Worm (Caenorhabditis elegans) whole organism, late embryonic: ENCODE measurements around the gene ZK185.5.

Experiments
- F13H6.1 ChIP-seq: sonication (generic microtip); optimal IDR thresholded peaks from 2 replicates; lab custom pipeline; 2016; ENCODE audit warnings: missing genetic modification characterization, missing compliant biosample characterization
- K02D7.2 ChIP-seq: sonication (generic microtip); optimal IDR thresholded peaks from 2 replicates; lab custom pipeline; 2017; ENCODE audit warnings: mild to moderate bottlenecking, missing genetic modification characterization, missing compliant biosample characterization
- ama-1 ChIP-seq: fragments of 150-350 bp; optimal IDR thresholded peaks from 2 replicates; lab custom pipeline; 2014
- ceh-14 ChIP-seq: sonication (generic microtip); optimal IDR thresholded peaks from 2 replicates; lab custom pipeline; 2016; ENCODE audit warnings: missing genotype, missing genetic modification characterization, missing compliant biosample characterization
- ceh-19 ChIP-seq: fragments of 200-800 bp; sonication (Bioruptor generic); optimal IDR thresholded peaks from 2 replicates; lab custom pipeline; 2018; ENCODE audit warnings: mild to moderate bottlenecking, missing genetic modification characterization, missing compliant biosample characterization
- ceh-2 ChIP-seq: sonication (generic microtip); optimal IDR thresholded peaks from 2 replicates; lab custom pipeline; 2016; ENCODE audit warnings: missing genotype, missing genetic modification characterization, missing compliant biosample characterization
- ceh-22 ChIP-seq: sonication (generic microtip); optimal IDR thresholded peaks from 2 replicates; lab custom pipeline; 2017; ENCODE audit warnings: missing biosample characterization, missing genetic modification characterization
- ceh-30 ChIP-seq: fragments of 150-350 bp; optimal IDR thresholded peaks from 2 replicates; lab custom pipeline; 2014; ENCODE audit warnings: missing biosample characterization, missing genetic modification characterization
- ceh-31 ChIP-seq: sonication (generic microtip); optimal IDR thresholded peaks from 2 replicates; lab custom pipeline; 2016; ENCODE audit warnings: missing genetic modification characterization, missing compliant biosample characterization
- ceh-34 ChIP-seq: sonication (generic microtip); optimal IDR thresholded peaks from 2 replicates; lab custom pipeline; 2016; ENCODE audit warnings: mild to moderate bottlenecking, missing genetic modification characterization, missing compliant biosample characterization
- ceh-45 ChIP-seq: fragments of 200-800 bp; sonication (Bioruptor generic); IDR thresholded peaks from 2 replicates; pipeline ENCODE4 v1.3.6; 2022; ENCODE audit warnings: missing genetic modification reagents, missing genetic modification characterization, missing compliant biosample characterization
- ceh-6 ChIP-seq: fragments of 200-800 bp; sonication (Bioruptor generic); optimal IDR thresholded peaks from 2 replicates; lab custom pipeline; 2018; ENCODE audit warnings: mild to moderate bottlenecking, missing genetic modification characterization, missing compliant biosample characterization
- dve-1 ChIP-seq: sonication (generic microtip); optimal IDR thresholded peaks from 2 replicates; lab custom pipeline; 2017; ENCODE audit warnings: antibody characterized with exemption, mild to moderate bottlenecking, missing genetic modification characterization, missing compliant biosample characterization
- elt-2 ChIP-seq: sonication (generic microtip); optimal IDR thresholded peaks from 2 replicates; lab custom pipeline; 2016; ENCODE audit warnings: missing genetic modification reagents, missing genetic modification characterization, missing compliant biosample characterization
- elt-4 ChIP-seq: sonication (generic microtip); optimal IDR thresholded peaks from 2 replicates; lab custom pipeline; 2016; ENCODE audit warnings: missing genetic modification characterization, missing compliant biosample characterization
- ets-4 ChIP-seq: sonication (generic microtip); optimal IDR thresholded peaks from 2 replicates; lab custom pipeline; 2016; ENCODE audit warnings: missing genetic modification characterization, missing compliant biosample characterization
- fax-1 ChIP-seq: sonication (generic microtip); optimal IDR thresholded peaks from 2 replicates; lab custom pipeline; 2016; ENCODE audit warnings: missing genotype, missing genetic modification characterization, missing compliant biosample characterization
- hlh-13 ChIP-seq: fragments of 200-800 bp; sonication (Bioruptor generic); optimal IDR thresholded peaks from 2 replicates; lab custom pipeline; 2018; ENCODE audit warnings: mild to moderate bottlenecking, missing genetic modification characterization, missing compliant biosample characterization
- hlh-30 ChIP-seq: sonication (generic microtip); optimal IDR thresholded peaks from 2 replicates; lab custom pipeline; 2017; ENCODE audit warnings: antibody characterized with exemption, missing genetic modification characterization, missing compliant biosample characterization; ENCODE audit not compliant: insufficient read depth
- hlh-6 ChIP-seq: sonication (generic microtip); optimal IDR thresholded peaks from 2 replicates; lab custom pipeline; 2016; ENCODE audit warnings: missing genotype, missing genetic modification characterization, missing compliant biosample characterization
- hlh-8 ChIP-seq: sonication (generic microtip); optimal IDR thresholded peaks from 2 replicates; lab custom pipeline; 2016; ENCODE audit warnings: missing genotype, missing genetic modification characterization, missing compliant biosample characterization
- lin-11 ChIP-seq: fragments of 200-800 bp; sonication (Bioruptor generic); optimal IDR thresholded peaks from 2 replicates; lab custom pipeline; 2018; ENCODE audit warnings: mild to moderate bottlenecking, missing genetic modification characterization, missing compliant biosample characterization
- madf-2 ChIP-seq: sonication (generic microtip); optimal IDR thresholded peaks from 2 replicates; lab custom pipeline; 2017; ENCODE audit warnings: missing genetic modification characterization, missing compliant biosample characterization
- mec-3 ChIP-seq: sonication (generic microtip); optimal IDR thresholded peaks from 2 replicates; lab custom pipeline; 2016; ENCODE audit warnings: borderline replicate concordance, missing genetic modification characterization, missing compliant biosample characterization
- nhr-11 ChIP-seq: fragments of 150-350 bp; optimal IDR thresholded peaks from 2 replicates; lab custom pipeline; 2014; ENCODE audit warnings: missing biosample characterization, missing genetic modification characterization
- npax-4 ChIP-seq: sonication (generic microtip); optimal IDR thresholded peaks from 2 replicates; lab custom pipeline; 2016; ENCODE audit warnings: missing genetic modification characterization, missing compliant biosample characterization
- odd-2 ChIP-seq: sonication (generic microtip); optimal IDR thresholded peaks from 2 replicates; lab custom pipeline; 2017; ENCODE audit warnings: antibody characterized with exemption, mild to moderate bottlenecking, missing genetic modification characterization, missing compliant biosample characterization
- pag-3 ChIP-seq: sonication (generic microtip); optimal IDR thresholded peaks from 2 replicates; lab custom pipeline; 2016; ENCODE audit warnings: missing compliant biosample characterization, missing genetic modification characterization, borderline replicate concordance
- pat-9 ChIP-seq: fragments of 200-800 bp; sonication (Bioruptor generic); optimal IDR thresholded peaks from 2 replicates; lab custom pipeline; 2018; ENCODE audit warnings: mild to moderate bottlenecking, missing genetic modification characterization, moderate library complexity, missing compliant biosample characterization
- pha-2 ChIP-seq: sonication (generic microtip); optimal IDR thresholded peaks from 2 replicates; lab custom pipeline; 2017; ENCODE audit warnings: mild to moderate bottlenecking, missing genetic modification characterization, missing compliant biosample characterization
- pha-4 ChIP-seq: fragments of 150-350 bp; optimal IDR thresholded peaks from 2 replicates; lab custom pipeline; 2018; ENCODE audit warnings: missing biosample characterization, missing genetic modification reagents, missing genetic modification characterization
- pqm-1 ChIP-seq: sonication (generic microtip); optimal IDR thresholded peaks from 2 replicates; lab custom pipeline; 2016; ENCODE audit warnings: missing genetic modification characterization, missing compliant biosample characterization
- rnt-1 ChIP-seq: sonication (generic microtip); optimal IDR thresholded peaks from 2 replicates; lab custom pipeline; 2016; ENCODE audit warnings: missing genetic modification characterization, missing compliant biosample characterization
- sdc-2 ChIP-seq: sonication (generic microtip); optimal IDR thresholded peaks from 2 replicates; lab custom pipeline; 2016; ENCODE audit warnings: missing genotype, missing genetic modification characterization, missing compliant biosample characterization
- sox-2 ChIP-seq: fragments of 200-800 bp; sonication (Bioruptor generic); IDR thresholded peaks from 2 replicates; pipeline ENCODE4 v1.3.6; 2022; ENCODE audit warnings: missing genetic modification reagents, missing genetic modification characterization, missing compliant biosample characterization
- sox-4 ChIP-seq: sonication (generic microtip); optimal IDR thresholded peaks from 2 replicates; lab custom pipeline; 2017; ENCODE audit warnings: mild to moderate bottlenecking, missing genetic modification characterization, inconsistent platforms, missing compliant biosample characterization
- syd-9 ChIP-seq: sonication (generic microtip); optimal IDR thresholded peaks from 2 replicates; lab custom pipeline; 2016; ENCODE audit warnings: mild to moderate bottlenecking, missing genetic modification characterization, moderate library complexity, missing compliant biosample characterization
- tbx-7 ChIP-seq: sonication (generic microtip); optimal IDR thresholded peaks from 2 replicates; lab custom pipeline; 2016; ENCODE audit warnings: missing genotype, missing genetic modification characterization, missing compliant biosample characterization
- unc-3 ChIP-seq, 2 experiments: fragments of 200-800 bp in 1 of 2; sonication (Bioruptor generic) in 1 of 2; sonication (generic microtip) in 1 of 2; conservative IDR thresholded peaks in 1 of 2; optimal IDR thresholded peaks in 1 of 2; 2 replicates each; pipeline versions ENCODE4 v1.3.6 to Lab custom; 2016 to 2022; ENCODE audit warnings: missing compliant biosample characterization in 2 of 2, missing genetic modification characterization in 2 of 2, missing genetic modification reagents in 1 of 2
- unc-42 ChIP-seq: sonication (generic microtip); optimal IDR thresholded peaks from 2 replicates; lab custom pipeline; 2016; ENCODE audit warnings: missing genotype, missing genetic modification characterization, missing compliant biosample characterization
- unc-55 ChIP-seq: sonication (generic microtip); optimal IDR thresholded peaks from 2 replicates; lab custom pipeline; 2017; ENCODE audit warnings: missing biosample characterization, missing genetic modification reagents, missing genetic modification characterization
- unc-86 ChIP-seq: sonication (generic microtip); optimal IDR thresholded peaks from 2 replicates; lab custom pipeline; 2016; ENCODE audit warnings: missing genetic modification characterization, missing compliant biosample characterization
- zip-5 ChIP-seq: sonication (generic microtip); optimal IDR thresholded peaks from 2 replicates; lab custom pipeline; 2016; ENCODE audit warnings: missing genetic modification characterization, missing compliant biosample characterization

ZK185.5 gene

DNA sequence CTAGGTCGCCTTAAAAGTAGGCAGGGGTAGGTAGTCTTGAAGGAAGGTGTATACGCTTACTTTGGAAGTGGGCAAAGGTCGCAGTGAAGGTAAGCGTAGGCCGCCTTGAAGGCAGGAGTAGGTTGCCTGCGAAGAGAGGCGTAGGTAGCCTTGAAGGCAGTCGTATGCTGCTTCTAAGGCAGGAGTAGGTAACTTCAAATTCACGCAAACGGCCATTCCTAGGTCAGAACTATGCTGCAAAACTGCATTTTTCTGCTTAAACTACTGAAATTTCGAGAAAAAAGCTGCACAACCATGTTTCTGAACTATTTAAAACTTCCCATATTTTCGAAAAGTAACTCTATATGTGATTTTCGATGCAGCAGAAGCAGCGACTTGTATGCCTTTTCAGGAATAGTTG lies 33.8 kb upstream of the ZK185.5 start:
- no peak for TF ChIP-seq K02D7.2 (tag; lab: Kevin White, UChicago)
- no peak for TF ChIP-seq npax-4 (tag; lab: Kevin White, UChicago)
- no peak for TF ChIP-seq ceh-22 (tag; lab: Kevin White, UChicago)
- TF ChIP-seq F13H6.1, result no peak
- TF ChIP-seq madf-2 (tag; lab: Kevin White, UChicago), result no peak
- TF ChIP-seq syd-9 (tag; lab: Kevin White, UChicago), result no peak
- no peak for TF ChIP-seq ceh-14 (tag; lab: Kevin White, UChicago)
- no peak for TF ChIP-seq pat-9
- TF ChIP-seq unc-86 (tag; lab: Kevin White, UChicago), result no peak
- no peak for TF ChIP-seq ceh-2 (tag; lab: Kevin White, UChicago)
- no peak for TF ChIP-seq unc-3 (GFP tag; conservative IDR thresholded peaks at IDR 0.05; lab: Robert Waterston, UW)
- no peak for TF ChIP-seq unc-3 (tag; optimal IDR thresholded peaks at IDR 0.05; lab: Kevin White, UChicago)
- no peak for TF ChIP-seq ceh-6

ce11 chrIV:4576847-4577246 lies 31.1 kb upstream of the ZK185.5 start:
- TF ChIP-seq zip-5 (tag; lab: Kevin White, UChicago), result no peak
- TF ChIP-seq elt-4 (tag; lab: Kevin White, UChicago), result no peak
- no peak for TF ChIP-seq ama-1 (lab: Kevin White, UChicago)
- no peak for TF ChIP-seq elt-2
- TF ChIP-seq fax-1, result no peak
- TF ChIP-seq pha-4, result no peak
- no peak for TF ChIP-seq hlh-30 (tag; lab: Kevin White, UChicago)
- no peak for TF ChIP-seq mec-3 (tag; lab: Kevin White, UChicago)
- TF ChIP-seq sox-2 (GFP tag; lab: Robert Waterston, UW), result no peak
- TF ChIP-seq F13H6.1, result no peak
- no peak for TF ChIP-seq ceh-30 (tag; lab: Kevin White, UChicago)
- TF ChIP-seq pha-2, result no peak
- no peak for TF ChIP-seq rnt-1
- TF ChIP-seq nhr-11 (tag; lab: Kevin White, UChicago), result no peak
- TF ChIP-seq npax-4 (tag; lab: Kevin White, UChicago), result no peak
- TF ChIP-seq ets-4 (tag; lab: Kevin White, UChicago), result no peak
- no peak for TF ChIP-seq sdc-2 (tag; lab: Kevin White, UChicago)

ce11 chrIV:4574051-4574450 lies 28.3 kb upstream of the ZK185.5 start:
- TF ChIP-seq npax-4 (tag; lab: Kevin White, UChicago) (no peak), tbx-7 (tag; lab: Kevin White, UChicago) (no peak), hlh-8 (tag; lab: Kevin White, UChicago) (no peak), pat-9 (no peak), unc-3 (GFP tag; conservative IDR thresholded peaks at IDR 0.05; lab: Robert Waterston, UW) (no peak), unc-3 (tag; optimal IDR thresholded peaks at IDR 0.05; lab: Kevin White, UChicago) (no peak), elt-2 (no peak), hlh-30 (tag; lab: Kevin White, UChicago) (no peak), ceh-2 (tag; lab: Kevin White, UChicago) (no peak), ceh-45 (GFP tag; lab: Robert Waterston, UW) (no peak), mec-3 (tag; lab: Kevin White, UChicago) (no peak), rnt-1 (no peak), ceh-31 (tag; lab: Kevin White, UChicago) (no peak), hlh-13 (no peak), odd-2 (tag; lab: Kevin White, UChicago) (no peak), ceh-19 (GFP tag; lab: Kevin White, UChicago) (no peak)

ce11 chrIV:4570599-4570998 lies 24.9 kb upstream of the ZK185.5 start:
- TF ChIP-seq hlh-30 (tag; lab: Kevin White, UChicago), result no peak
- TF ChIP-seq ceh-22 (tag; lab: Kevin White, UChicago), result no peak
- TF ChIP-seq elt-2, result no peak
- TF ChIP-seq pqm-1 (tag; lab: Kevin White, UChicago), result no peak
- TF ChIP-seq pag-3 (tag; lab: Kevin White, UChicago), result no peak
- TF ChIP-seq ceh-6, result no peak
- no peak for TF ChIP-seq lin-11 (tag; lab: Kevin White, UChicago)
- TF ChIP-seq unc-42 (tag; lab: Kevin White, UChicago), result peak; percentile 89
- peak; percentile 69 for TF ChIP-seq ceh-31 (tag; lab: Kevin White, UChicago)
- no peak for TF ChIP-seq sox-4 (tag; lab: Kevin White, UChicago)
- TF ChIP-seq npax-4 (tag; lab: Kevin White, UChicago), result no peak
- no peak for TF ChIP-seq dve-1 (tag; lab: Kevin White, UChicago)
- TF ChIP-seq ceh-34 (tag; lab: Kevin White, UChicago), result peak; percentile 20
- no peak for TF ChIP-seq fax-1
- TF ChIP-seq pha-2, result no peak
- TF ChIP-seq pat-9, result no peak
- TF ChIP-seq unc-55 (GFP tag; lab: Kevin White, UChicago), result peak; percentile 19
- no peak for TF ChIP-seq hlh-6 (tag; lab: Kevin White, UChicago)
